Worm (Caenorhabditis elegans): Measurements from ENCODE around the gene C27D9.1.

- TF ChIP-seq ama-1 (optimal IDR thresholded peaks at IDR 0.05) (no peak), hnd-1 (tag; optimal IDR thresholded peaks at IDR 0.05) (no peak), ceh-36 (tag; optimal IDR thresholded peaks at IDR 0.05) (no peak), aly-1 (tag; optimal IDR thresholded peaks at IDR 0.05) (no peak), ceh-13 (GFP tag; optimal IDR thresholded peaks at IDR 0.05) (no peak), hmg-4 (GFP tag; optimal IDR thresholded peaks at IDR 0.05) (no peak), tbx-11 (GFP tag; IDR thresholded peaks at IDR 0.05) (no peak)
Observed at ce11 chrII:4752257-4752728, 920 bp upstream of the C27D9.1 start, which contains the start of gene F41C3.1.
